Fruit fly (Drosophila melanogaster) whole organism, prepupa: ENCODE measurements around the gene CG11151.

Experiments used
- CG11762 ChIP-seq: fragments of 200-800 bp; sonication (Bioruptor generic); optimal IDR thresholded peaks from 3 replicates; lab custom pipeline; 2016; ENCODE audit warnings: missing biosample characterization, missing genetic modification characterization; ENCODE audit not compliant: insufficient read depth
- CG32006 ChIP-seq: fragments of 200-800 bp; sonication (Bioruptor generic); optimal IDR thresholded peaks from 3 replicates; lab custom pipeline; 2017; ENCODE audit warnings: missing biosample characterization, mild to moderate bottlenecking, missing genetic modification characterization
- CG7368 ChIP-seq: fragments of 200-800 bp; sonication (Bioruptor generic); optimal IDR thresholded peaks from 3 replicates; lab custom pipeline; 2016; ENCODE audit warnings: missing biosample characterization, missing genetic modification characterization
- Gug ChIP-seq: fragments of 200-800 bp; sonication (Bioruptor generic); IDR thresholded peaks from 2 replicates; pipeline ENCODE4 v1.3.6; 2022; ENCODE audit warnings: missing biosample characterization, missing genetic modification characterization
- Lpt ChIP-seq: fragments of 200-800 bp; sonication (Bioruptor generic); optimal IDR thresholded peaks from 3 replicates; lab custom pipeline; 2016; ENCODE audit warnings: missing biosample characterization, missing genetic modification characterization
- Met ChIP-seq: fragments of 200-800 bp; sonication (Bioruptor generic); optimal IDR thresholded peaks from 3 replicates; lab custom pipeline; 2016; ENCODE audit warnings: missing biosample characterization, missing genetic modification characterization
- Sox14 ChIP-seq: fragments of 200-800 bp; sonication (Bioruptor generic); optimal IDR thresholded peaks from 3 replicates; lab custom pipeline; 2016; ENCODE audit warnings: missing biosample characterization, missing genetic modification characterization
- acj6 ChIP-seq: fragments of 200-800 bp; sonication (Bioruptor generic); optimal IDR thresholded peaks from 3 replicates; lab custom pipeline; 2016; ENCODE audit warnings: missing biosample characterization, missing genetic modification characterization
- eg ChIP-seq: fragments of 200-800 bp; sonication (Bioruptor generic); IDR thresholded peaks from 3 replicates; pipeline ENCODE4 v1.3.6; 2022; ENCODE audit warnings: missing biosample characterization, missing genetic modification characterization
- spab ChIP-seq: fragments of 200-800 bp; sonication (Bioruptor generic); optimal IDR thresholded peaks from 2 replicates; lab custom pipeline; 2017; ENCODE audit warnings: missing biosample characterization, mild to moderate bottlenecking, missing genetic modification characterization, missing genetic modification reagents
- topi ChIP-seq: fragments of 200-800 bp; sonication (Bioruptor generic); optimal IDR thresholded peaks from 3 replicates; lab custom pipeline; 2016; ENCODE audit warnings: missing biosample characterization, missing genetic modification characterization

DNA sequence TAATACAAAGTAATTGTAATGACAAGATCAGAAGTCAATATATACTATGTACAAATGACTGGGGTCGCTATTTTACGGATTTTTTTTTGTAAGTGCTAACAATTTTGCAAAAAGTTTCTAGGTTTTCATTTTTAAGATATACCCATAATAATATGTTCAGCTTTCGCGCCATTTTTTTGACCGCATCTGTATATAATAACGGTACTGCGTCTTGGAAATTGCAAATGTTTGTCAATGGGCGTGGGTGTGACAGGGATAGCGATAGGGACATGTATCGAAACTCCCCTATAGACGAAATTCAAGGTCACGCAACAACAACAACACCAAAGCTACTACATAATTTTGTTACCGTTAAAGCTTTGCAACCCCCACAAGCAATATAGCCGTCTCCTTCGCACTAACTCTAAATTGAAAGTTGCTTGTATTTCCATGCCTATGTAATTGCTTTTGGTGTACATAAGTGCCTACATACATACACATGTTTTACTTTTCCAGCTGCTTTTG, 13.1 kb downstream of the CG11151 start:
- TF ChIP-seq acj6 (GFP tag; lab: Kevin White, UChicago) (no peak), Sox14 (GFP tag; lab: Kevin White, UChicago) (no peak), spab (GFP tag; lab: Kevin White, UChicago) (no peak), Met (GFP tag; lab: Kevin White, UChicago) (no peak), Lpt (GFP tag; lab: Kevin White, UChicago) (no peak), topi (GFP tag; lab: Kevin White, UChicago) (no peak), CG32006 (GFP tag; lab: Kevin White, UChicago) (no peak), eg (no peak), Gug (no peak), CG11762 (no peak), CG7368 (GFP tag; lab: Kevin White, UChicago) (no peak)
